Fruit fly (Drosophila melanogaster) whole organism, embryonic: ENCODE data around the gene Pgd.

Experiments used
- Antp ChIP-seq: fragments of 200-800 bp; sonication (Bioruptor generic); optimal IDR thresholded peaks from 3 replicates; lab custom pipeline; 2016; ENCODE audit warnings: missing biosample characterization, missing genetic modification characterization
- B-H1 ChIP-seq: fragments of 200-800 bp; sonication (Bioruptor generic); IDR thresholded peaks from 3 replicates; pipeline ENCODE4 v1.3.6; 2022; ENCODE audit warnings: missing biosample characterization, missing genetic modification characterization
- Bdp1 ChIP-seq: fragments of 200-800 bp; sonication (Bioruptor generic); optimal IDR thresholded peaks from 3 replicates; lab custom pipeline; 2016; ENCODE audit warnings: missing biosample characterization, missing genetic modification characterization
- CG10267 ChIP-seq: fragments of 200-800 bp; sonication (Bioruptor generic); optimal IDR thresholded peaks from 2 replicates; lab custom pipeline; 2018; ENCODE audit warnings: missing biosample characterization, mild to moderate bottlenecking, missing genetic modification characterization, moderate library complexity
- CG10654 ChIP-seq: fragments of 200-800 bp; sonication (Bioruptor generic); optimal IDR thresholded peaks from 2 replicates; lab custom pipeline; 2016; ENCODE audit warnings: missing biosample characterization, missing genetic modification characterization
- CG11504 ChIP-seq: fragments of 200-800 bp; sonication (Bioruptor generic); optimal IDR thresholded peaks from 3 replicates; lab custom pipeline; 2019; ENCODE audit warnings: missing biosample characterization, mild to moderate bottlenecking, missing genetic modification characterization, moderate library complexity
- CG14710 ChIP-seq: fragments of 200-800 bp; sonication (Bioruptor generic); optimal IDR thresholded peaks from 3 replicates; lab custom pipeline; 2019; ENCODE audit warnings: missing biosample characterization, mild to moderate bottlenecking, missing genetic modification characterization, moderate library complexity
- CG1602 ChIP-seq: fragments of 200-800 bp; sonication (Bioruptor generic); optimal IDR thresholded peaks from 3 replicates; lab custom pipeline; 2016; ENCODE audit warnings: missing biosample characterization, missing genetic modification characterization
- CG1603 ChIP-seq: fragments of 200-800 bp; sonication (Bioruptor generic); optimal IDR thresholded peaks from 2 replicates; lab custom pipeline; 2019; ENCODE audit warnings: missing biosample characterization, mild to moderate bottlenecking, missing genetic modification characterization, moderate library complexity
- CG2678 ChIP-seq: fragments of 200-800 bp; sonication (Bioruptor generic); optimal IDR thresholded peaks from 3 replicates; lab custom pipeline; 2019; ENCODE audit warnings: missing biosample characterization, mild to moderate bottlenecking, missing genetic modification characterization, moderate library complexity
- CG2889 ChIP-seq: fragments of 200-800 bp; sonication (Bioruptor generic); IDR thresholded peaks from 3 replicates; pipeline ENCODE4 v1.3.6; 2022; ENCODE audit warnings: missing biosample characterization, missing genetic modification characterization
- CG30020 ChIP-seq: fragments of 200-800 bp; optimal IDR thresholded peaks from 2 replicates; lab custom pipeline; 2019; ENCODE audit warnings: missing biosample characterization, mild to moderate bottlenecking, missing genetic modification characterization, moderate library complexity
- CG30403 ChIP-seq: fragments of 200-800 bp; sonication (Bioruptor generic); optimal IDR thresholded peaks from 3 replicates; lab custom pipeline; 2016; ENCODE audit warnings: missing biosample characterization, missing genetic modification characterization
- CG30431 ChIP-seq: fragments of 200-800 bp; sonication (Bioruptor generic); optimal IDR thresholded peaks from 2 replicates; lab custom pipeline; 2017; ENCODE audit warnings: missing biosample characterization, missing genetic modification characterization
- CG4328 ChIP-seq: fragments of 200-800 bp; sonication (Bioruptor generic); optimal IDR thresholded peaks from 3 replicates; lab custom pipeline; 2017; ENCODE audit warnings: missing biosample characterization, missing genetic modification reagents, missing genetic modification characterization
- CG5953 ChIP-seq: fragments of 200-800 bp; sonication (Bioruptor generic); IDR thresholded peaks from 2 replicates; pipeline ENCODE4 v1.3.6; 2022; ENCODE audit warnings: missing biosample characterization, missing genetic modification characterization
- CG8089 ChIP-seq: fragments of 200-800 bp; sonication (Bioruptor generic); optimal IDR thresholded peaks from 3 replicates; lab custom pipeline; 2016; ENCODE audit warnings: missing biosample characterization, missing genetic modification characterization
- CG8281 ChIP-seq: fragments of 200-800 bp; sonication (Bioruptor generic); optimal IDR thresholded peaks from 2 replicates; lab custom pipeline; 2018; ENCODE audit warnings: missing biosample characterization, mild to moderate bottlenecking, missing genetic modification characterization, moderate library complexity
- CG8765 ChIP-seq: fragments of 200-800 bp; sonication (Bioruptor generic); IDR thresholded peaks from 2 replicates; pipeline ENCODE4 v1.3.6; 2022; ENCODE audit warnings: missing biosample characterization, missing genetic modification characterization
- D ChIP-seq, 2 experiments: fragments of 200-800 bp in 1 of 2; fragments of >200 bp in 1 of 2; sonication (Bioruptor generic) in 1 of 2; optimal IDR thresholded peaks; 2 replicates in 1 of 2; 3 replicates in 1 of 2; lab custom pipeline; 2017; ENCODE audit warnings: mild to moderate bottlenecking in 1 of 2, missing biosample characterization in 1 of 2, missing genetic modification characterization in 1 of 2, missing genetic modification reagents in 1 of 2
- Doc2 ChIP-seq: fragments of 200-800 bp; sonication (Bioruptor generic); IDR thresholded peaks from 2 replicates; pipeline ENCODE4 v1.3.6; 2022; ENCODE audit warnings: missing biosample characterization, missing genetic modification characterization
- E2f2 ChIP-seq: fragments of 200-800 bp; sonication (Bioruptor generic); IDR thresholded peaks from 2 replicates; pipeline ENCODE4 v1.3.6; 2022; ENCODE audit warnings: missing biosample characterization, missing genetic modification characterization
- Ets65A ChIP-seq: fragments of 200-800 bp; sonication (Bioruptor generic); peaks from one replicate; lab custom pipeline; 2016; ENCODE audit warnings: missing biosample characterization, missing genetic modification characterization
- H2.0 ChIP-seq: fragments of 200-800 bp; sonication (Bioruptor generic); IDR thresholded peaks from 2 replicates; pipeline ENCODE4 v1.3.6; 2022; ENCODE audit warnings: missing biosample characterization, missing genetic modification characterization
- Hr39 ChIP-seq: fragments of >200 bp; optimal IDR thresholded peaks from 2 replicates; lab custom pipeline; 2017
- Hr51 ChIP-seq, 2 experiments: fragments of 200-800 bp; sonication (Bioruptor generic); optimal IDR thresholded peaks; 2 replicates in 1 of 2; 3 replicates in 1 of 2; lab custom pipeline; 2016 to 2018; ENCODE audit warnings: missing biosample characterization in 2 of 2, missing genetic modification characterization in 2 of 2, mild to moderate bottlenecking in 1 of 2, moderate library complexity in 1 of 2
- MBD-R2 ChIP-seq: fragments of 200-800 bp; sonication (Bioruptor generic); IDR thresholded peaks from 2 replicates; pipeline ENCODE4 v1.3.6; 2022; ENCODE audit warnings: missing biosample characterization, missing genetic modification characterization
- NC2β ChIP-seq: fragments of 200-800 bp; sonication (Bioruptor generic); optimal IDR thresholded peaks from 2 replicates; lab custom pipeline; 2016; ENCODE audit warnings: missing biosample characterization, missing genetic modification characterization
- Nf-YA ChIP-seq: fragments of 200-800 bp; sonication (Bioruptor generic); IDR thresholded peaks from 2 replicates; pipeline ENCODE4 v1.3.6; 2022; ENCODE audit warnings: missing biosample characterization, missing genetic modification characterization
- NfI ChIP-seq: fragments of 200-800 bp; sonication (Bioruptor generic); optimal IDR thresholded peaks from 3 replicates; lab custom pipeline; 2018; ENCODE audit warnings: missing biosample characterization, mild to moderate bottlenecking, missing genetic modification characterization, moderate library complexity
- Opbp ChIP-seq: fragments of 200-800 bp; sonication (Bioruptor generic); IDR thresholded peaks from 3 replicates; pipeline ENCODE4 v1.3.6; 2022; ENCODE audit warnings: missing biosample characterization, missing genetic modification characterization; ENCODE audit not compliant: partially characterized antibody
- Pdp1 ChIP-seq, 2 experiments: fragments of 200-800 bp; sonication (Bioruptor generic); optimal IDR thresholded peaks; 3 replicates each; lab custom pipeline; 2016; ENCODE audit warnings: missing biosample characterization in 2 of 2, missing genetic modification characterization in 2 of 2, mild to moderate bottlenecking in 1 of 2, moderate library complexity in 1 of 2
- Poxn ChIP-seq: fragments of 200-800 bp; sonication (Bioruptor generic); IDR thresholded peaks from 2 replicates; pipeline ENCODE4 v1.3.6; 2022; ENCODE audit warnings: missing biosample characterization, missing genetic modification characterization
- Sry-δ ChIP-seq: fragments of 200-800 bp; sonication (Bioruptor generic); optimal IDR thresholded peaks from 2 replicates; lab custom pipeline; 2016; ENCODE audit warnings: missing biosample characterization, missing genetic modification characterization
- Ssrp ChIP-seq: fragments of 200-800 bp; sonication (Bioruptor generic); optimal IDR thresholded peaks from 2 replicates; lab custom pipeline; 2018; ENCODE audit warnings: missing biosample characterization, mild to moderate bottlenecking, missing genetic modification characterization, moderate library complexity
- bigmax ChIP-seq: fragments of 200-800 bp; sonication (Bioruptor generic); optimal IDR thresholded peaks from 2 replicates; lab custom pipeline; 2018; ENCODE audit warnings: missing biosample characterization, mild to moderate bottlenecking, missing genetic modification characterization
- cato ChIP-seq: fragments of 200-800 bp; sonication (Bioruptor generic); optimal IDR thresholded peaks from 2 replicates; lab custom pipeline; 2016; ENCODE audit warnings: missing biosample characterization, missing genetic modification characterization, borderline replicate concordance
- chinmo ChIP-seq: fragments of 200-800 bp; sonication (Bioruptor generic); IDR thresholded peaks from 4 replicates; pipeline ENCODE4 v1.3.6; 2022; ENCODE audit warnings: missing biosample characterization, missing genetic modification characterization; ENCODE audit not compliant: partially characterized antibody
- danr ChIP-seq: fragments of 200-800 bp; sonication (Bioruptor generic); IDR thresholded peaks from 2 replicates; pipeline ENCODE4 v1.3.6; 2022; ENCODE audit warnings: missing biosample characterization, missing genetic modification characterization
- ems ChIP-seq: fragments of 200-800 bp; sonication (Bioruptor generic); optimal IDR thresholded peaks from 3 replicates; lab custom pipeline; 2016; ENCODE audit warnings: missing biosample characterization, missing genetic modification characterization
- gcm ChIP-seq: fragments of 200-800 bp; sonication (Bioruptor generic); optimal IDR thresholded peaks from 2 replicates; lab custom pipeline; 2019; ENCODE audit warnings: missing biosample characterization, mild to moderate bottlenecking, missing genetic modification characterization, moderate library complexity
- jing ChIP-seq: fragments of 200-800 bp; sonication (Bioruptor generic); optimal IDR thresholded peaks from 2 replicates; lab custom pipeline; 2018; ENCODE audit warnings: missing biosample characterization, mild to moderate bottlenecking, missing genetic modification characterization
- lab ChIP-seq: fragments of 200-800 bp; sonication (Bioruptor generic); optimal IDR thresholded peaks from 3 replicates; lab custom pipeline; 2017; ENCODE audit warnings: missing biosample characterization, missing genetic modification characterization, mild to moderate bottlenecking, moderate library complexity, missing genetic modification reagents
- lbe ChIP-seq: fragments of 200-800 bp; sonication (Bioruptor generic); optimal IDR thresholded peaks from 2 replicates; lab custom pipeline; 2016; ENCODE audit warnings: missing biosample characterization, mild to moderate bottlenecking, missing genetic modification characterization
- nom ChIP-seq: fragments of 200-800 bp; sonication (Bioruptor generic); optimal IDR thresholded peaks from 2 replicates; lab custom pipeline; 2017; ENCODE audit warnings: missing biosample characterization, missing genetic modification characterization, mild to moderate bottlenecking, moderate library complexity, missing genetic modification reagents
- onecut ChIP-seq: fragments of 200-800 bp; sonication (Bioruptor generic); IDR thresholded peaks from 2 replicates; pipeline ENCODE4 v1.3.6; 2022; ENCODE audit warnings: missing biosample characterization, missing genetic modification characterization
- pzg ChIP-seq: fragments of 200-800 bp; sonication (Bioruptor generic); optimal IDR thresholded peaks from 3 replicates; lab custom pipeline; 2018; ENCODE audit warnings: missing biosample characterization, mild to moderate bottlenecking, missing genetic modification characterization, moderate library complexity
- sna ChIP-seq: fragments of 200-800 bp; sonication (Bioruptor generic); IDR thresholded peaks from 2 replicates; pipeline ENCODE4 v1.3.6; 2022; ENCODE audit warnings: missing biosample characterization, missing genetic modification characterization; ENCODE audit not compliant: partially characterized antibody
- tna ChIP-seq: fragments of 200-800 bp; sonication (Bioruptor generic); IDR thresholded peaks from 2 replicates; pipeline ENCODE4 v1.3.6; 2022; ENCODE audit warnings: missing biosample characterization, missing genetic modification characterization; ENCODE audit not compliant: partially characterized antibody
- trem ChIP-seq: fragments of 200-800 bp; optimal IDR thresholded peaks from 3 replicates; lab custom pipeline; 2019; ENCODE audit warnings: missing biosample characterization, mild to moderate bottlenecking, missing genetic modification characterization, moderate library complexity

Pgd gene

DNA sequence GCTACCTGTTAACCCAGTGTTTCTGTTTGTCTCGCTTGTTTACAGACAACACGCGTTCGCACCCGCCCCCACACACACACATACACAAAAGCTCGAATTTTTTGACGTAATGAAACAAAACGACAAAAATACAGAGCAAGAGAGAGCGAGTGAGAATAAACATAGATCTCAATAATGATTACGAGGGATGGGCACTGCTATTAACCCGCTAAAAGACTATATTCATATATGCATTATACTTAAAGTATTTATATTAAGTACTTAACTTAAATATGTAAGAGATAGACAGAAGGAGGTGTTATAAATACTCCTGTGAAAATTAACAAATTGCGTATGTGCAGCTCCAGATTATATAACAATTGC, 3.1 kb upstream of the Pgd start (continued):
- TF ChIP-seq CG30020 (tag; lab: Kevin White, UChicago), result no peak
- no peak; the same call in 2 of the 3 replicates for TF ChIP-seq B-H1 (GFP tag; lab: Robert Waterston, UW)
- peak; percentile 68 for TF ChIP-seq CG2678 (tag; lab: Kevin White, UChicago)
- no peak for TF ChIP-seq chinmo (GFP tag; lab: Robert Waterston, UW)
- no peak for TF ChIP-seq CG30431 (GFP tag; lab: Kevin White, UChicago)
- TF ChIP-seq CG10654 (GFP tag; lab: Kevin White, UChicago), result peak; percentile 25
- no peak for TF ChIP-seq Opbp (GFP tag; lab: Robert Waterston, UW)
- TF ChIP-seq Sry-δ, result no peak
- TF ChIP-seq cato (GFP tag; lab: Kevin White, UChicago), result no peak
- TF ChIP-seq Bdp1, result peak; percentile 42
- no peak for TF ChIP-seq H2.0 (GFP tag; lab: Robert Waterston, UW)
- no peak for TF ChIP-seq CG1602 (GFP tag; lab: Kevin White, UChicago)
- TF ChIP-seq CG1603 (tag; lab: Kevin White, UChicago), result peak; percentile 60
- no peak for TF ChIP-seq CG2889 (GFP tag; lab: Robert Waterston, UW)
- no peak for TF ChIP-seq Ets65A (GFP tag; lab: Kevin White, UChicago)
- TF ChIP-seq CG10267 (tag; lab: Kevin White, UChicago), result peak; percentile 24
- TF ChIP-seq Pdp1 (GFP tag; optimal IDR thresholded peaks at IDR 0.05; lab: Kevin White, UChicago), result peak; percentile 2 to 90
- TF ChIP-seq pzg (GFP tag; lab: Kevin White, UChicago), result no peak
- no peak for TF ChIP-seq Poxn (GFP tag; lab: Robert Waterston, UW)
- no peak for TF ChIP-seq bigmax (GFP tag; lab: Kevin White, UChicago)
- TF ChIP-seq ems (GFP tag; lab: Kevin White, UChicago), result no peak
- no peak for TF ChIP-seq nom (GFP tag; lab: Kevin White, UChicago)
- TF ChIP-seq CG11504 (tag; lab: Kevin White, UChicago), result peak; percentile 61
- TF ChIP-seq CG4328, result peak; percentile 2
- TF ChIP-seq gcm (GFP tag; lab: Kevin White, UChicago), result peak; percentile 1
- TF ChIP-seq Antp (GFP tag; lab: Kevin White, UChicago), result no peak
- no peak for TF ChIP-seq jing (GFP tag; lab: Kevin White, UChicago)
- TF ChIP-seq trem (tag; lab: Kevin White, UChicago), result no peak
- peak; percentile 33 for TF ChIP-seq CG8281 (tag; lab: Kevin White, UChicago)
- no peak for TF ChIP-seq Doc2
- TF ChIP-seq NfI, result peak; percentile 56
- TF ChIP-seq sna (GFP tag; lab: Robert Waterston, UW), result no peak
- TF ChIP-seq MBD-R2 (GFP tag; lab: Robert Waterston, UW), result peak; percentile 16; the same call in 1 of the 2 replicates
- TF ChIP-seq D (optimal IDR thresholded peaks at IDR 0.05; lab: Kevin White, UChicago), result no peak
- peak; percentile 7 for TF ChIP-seq D (GFP tag; optimal IDR thresholded peaks at IDR 0.05; lab: Kevin White, UChicago)
- peak; percentile 48 for TF ChIP-seq CG30403 (GFP tag; lab: Kevin White, UChicago)
- no peak for TF ChIP-seq CG5953
- TF ChIP-seq lbe (GFP tag; lab: Kevin White, UChicago), result peak; percentile 67
- no peak for TF ChIP-seq NC2β (GFP tag; lab: Kevin White, UChicago)
- peak; percentile 16 for TF ChIP-seq CG8089 (GFP tag; lab: Kevin White, UChicago)
- TF ChIP-seq Hr51 (GFP tag; optimal IDR thresholded peaks at IDR 0.05; lab: Kevin White, UChicago), result peak; percentile 46 to 57
- TF ChIP-seq danr (GFP tag; lab: Robert Waterston, UW), result no peak
- no peak for TF ChIP-seq Nf-YA (GFP tag; lab: Robert Waterston, UW)
- no peak for TF ChIP-seq Hr39
- peak; percentile 2 for TF ChIP-seq Ssrp (tag; lab: Kevin White, UChicago)
- TF ChIP-seq E2f2 (GFP tag; lab: Robert Waterston, UW), result no peak; the same call in 1 of the 2 replicates
- TF ChIP-seq lab (GFP tag; lab: Kevin White, UChicago), result peak; percentile 69
- TF ChIP-seq CG8765 (GFP tag; lab: Robert Waterston, UW), result no peak
- TF ChIP-seq CG14710, result peak; percentile 0
- TF ChIP-seq onecut (GFP tag; lab: Robert Waterston, UW), result peak; percentile 34; the same call in 1 of the 2 replicates
- TF ChIP-seq tna, result no peak
